Fruit fly (Drosophila melanogaster) whole organism, embryonic: Measurements from ENCODE around the gene CG15742.
A peak's percentile ranks its signal among the peaks of the same experiment; 100 is the strongest.

Experiments
- Antp ChIP-seq: fragments of 200-800 bp; sonication (Bioruptor generic); optimal IDR thresholded peaks from 3 replicates; lab custom pipeline; 2016; ENCODE audit warnings: missing biosample characterization, missing genetic modification characterization
- Atf6 ChIP-seq: fragments of 200-800 bp; sonication (Bioruptor generic); IDR thresholded peaks from 2 replicates; pipeline ENCODE4 v1.3.6; 2022; ENCODE audit warnings: missing biosample characterization, missing genetic modification characterization
- CG11560 ChIP-seq: fragments of 200-800 bp; sonication (Bioruptor generic); IDR thresholded peaks from 3 replicates; pipeline ENCODE4 v1.3.6; 2022; ENCODE audit warnings: missing biosample characterization, missing genetic modification characterization
- CG1233 ChIP-seq: fragments of 200-800 bp; sonication (Bioruptor generic); optimal IDR thresholded peaks from 4 replicates; lab custom pipeline; 2018; ENCODE audit warnings: missing biosample characterization, mild to moderate bottlenecking, missing genetic modification characterization
- CG14014 ChIP-seq: fragments of 200-800 bp; sonication (Bioruptor generic); IDR thresholded peaks from 2 replicates; pipeline ENCODE4 v1.3.6; 2022; ENCODE audit warnings: missing biosample characterization, missing genetic modification characterization
- CG15073 ChIP-seq: fragments of 200-800 bp; sonication (Bioruptor generic); optimal IDR thresholded peaks from 2 replicates; lab custom pipeline; 2016; ENCODE audit warnings: missing biosample characterization, missing genetic modification characterization
- CG15514 ChIP-seq: fragments of 200-800 bp; sonication (Bioruptor generic); optimal IDR thresholded peaks from 3 replicates; lab custom pipeline; 2017; ENCODE audit warnings: missing biosample characterization, missing genetic modification characterization, mild to moderate bottlenecking, moderate library complexity, missing genetic modification reagents
- CG16779 ChIP-seq: fragments of 200-800 bp; sonication (Bioruptor generic); IDR thresholded peaks from 2 replicates; pipeline ENCODE4 v1.3.6; 2022; ENCODE audit warnings: missing biosample characterization, missing genetic modification characterization
- CG18011 ChIP-seq: fragments of 200-800 bp; sonication (Bioruptor generic); optimal IDR thresholded peaks from 2 replicates; lab custom pipeline; 2017; ENCODE audit warnings: missing biosample characterization, missing genetic modification characterization, mild to moderate bottlenecking, moderate library complexity, missing genotype
- CG3281 ChIP-seq: fragments of 200-800 bp; sonication (Bioruptor generic); optimal IDR thresholded peaks from 3 replicates; lab custom pipeline; 2017; ENCODE audit warnings: missing biosample characterization, mild to moderate bottlenecking, missing genetic modification characterization
- CG3847 ChIP-seq: fragments of 200-800 bp; sonication (Bioruptor generic); IDR thresholded peaks from 2 replicates; pipeline ENCODE4 v1.3.6; 2022; ENCODE audit warnings: missing biosample characterization, missing genetic modification characterization
- CG5953 ChIP-seq: fragments of 200-800 bp; sonication (Bioruptor generic); IDR thresholded peaks from 2 replicates; pipeline ENCODE4 v1.3.6; 2022; ENCODE audit warnings: missing biosample characterization, missing genetic modification characterization
- CG6683 ChIP-seq: fragments of 200-800 bp; sonication (Bioruptor generic); optimal IDR thresholded peaks from 2 replicates; lab custom pipeline; 2017; ENCODE audit warnings: missing biosample characterization, mild to moderate bottlenecking, missing genetic modification characterization, missing genetic modification reagents
- CG7928 ChIP-seq: fragments of 200-800 bp; sonication (Bioruptor generic); optimal IDR thresholded peaks from 2 replicates; lab custom pipeline; 2017; ENCODE audit warnings: missing biosample characterization, mild to moderate bottlenecking, missing genetic modification characterization
- CG8359 ChIP-seq: fragments of 200-800 bp; sonication (Bioruptor generic); optimal IDR thresholded peaks from 2 replicates; lab custom pipeline; 2017; ENCODE audit warnings: missing biosample characterization, mild to moderate bottlenecking, missing genetic modification characterization, borderline replicate concordance
- CG9437 ChIP-seq: fragments of 200-800 bp; sonication (Bioruptor generic); optimal IDR thresholded peaks from 2 replicates; lab custom pipeline; 2018; ENCODE audit warnings: missing biosample characterization, mild to moderate bottlenecking, missing genetic modification characterization
- CG9609 ChIP-seq: fragments of 200-800 bp; sonication (Bioruptor generic); optimal IDR thresholded peaks from 3 replicates; lab custom pipeline; 2016; ENCODE audit warnings: missing biosample characterization, missing genetic modification characterization
- CoRest ChIP-seq: fragments of 200-800 bp; sonication (Bioruptor generic); optimal IDR thresholded peaks from 3 replicates; lab custom pipeline; 2018; ENCODE audit warnings: missing biosample characterization, mild to moderate bottlenecking, missing genetic modification characterization, moderate library complexity
- D19A ChIP-seq: fragments of 200-800 bp; optimal IDR thresholded peaks from 3 replicates; lab custom pipeline; 2019; ENCODE audit warnings: missing biosample characterization, mild to moderate bottlenecking, missing genetic modification characterization, moderate library complexity
- Deaf1 ChIP-seq: fragments of 200-800 bp; optimal IDR thresholded peaks from 3 replicates; lab custom pipeline; 2019; ENCODE audit warnings: missing biosample characterization, mild to moderate bottlenecking, missing genetic modification characterization, moderate library complexity
- E2f1 ChIP-seq: fragments of 200-800 bp; sonication (Bioruptor generic); IDR thresholded peaks from 2 replicates; pipeline ENCODE4 v1.3.6; 2022; ENCODE audit warnings: missing biosample characterization, missing genetic modification characterization
- Fer2 ChIP-seq: fragments of 200-800 bp; sonication (Bioruptor generic); optimal IDR thresholded peaks from 2 replicates; lab custom pipeline; 2018; ENCODE audit warnings: missing biosample characterization, mild to moderate bottlenecking, missing genetic modification characterization, moderate library complexity
- HLH3B ChIP-seq: fragments of 200-800 bp; sonication (Bioruptor generic); IDR thresholded peaks from 2 replicates; pipeline ENCODE4 v1.3.6; 2022; ENCODE audit warnings: missing biosample characterization, missing genetic modification characterization
- HLH4C ChIP-seq: fragments of 200-800 bp; sonication (Bioruptor generic); IDR thresholded peaks from 3 replicates; pipeline ENCODE4 v1.3.6; 2022; ENCODE audit warnings: missing biosample characterization, missing genetic modification characterization; ENCODE audit not compliant: partially characterized antibody
- Hmr ChIP-seq: fragments of 200-800 bp; sonication (Bioruptor generic); optimal IDR thresholded peaks from 3 replicates; lab custom pipeline; 2017; ENCODE audit warnings: mild to moderate bottlenecking, missing biosample characterization, missing genetic modification reagents, missing genetic modification characterization
- Kr ChIP-seq: fragments of 200-800 bp; sonication (Bioruptor generic); optimal IDR thresholded peaks from 2 replicates; lab custom pipeline; 2017; ENCODE audit warnings: missing biosample characterization, mild to moderate bottlenecking, missing genetic modification characterization
- Lpt ChIP-seq: fragments of >200 bp; optimal IDR thresholded peaks from 2 replicates; lab custom pipeline; 2018; ENCODE audit warnings: missing biosample characterization, missing genetic modification characterization
- Med ChIP-seq: fragments of 200-800 bp; sonication (Bioruptor generic); peaks from one replicate; lab custom pipeline; 2016; ENCODE audit warnings: missing biosample characterization, missing genetic modification characterization, mild to moderate bottlenecking, inconsistent platforms, moderate library complexity
- Rx ChIP-seq: fragments of 200-800 bp; sonication (Bioruptor generic); IDR thresholded peaks from 2 replicates; pipeline ENCODE4 v1.3.6; 2022; ENCODE audit warnings: missing biosample characterization, missing genetic modification characterization
- Spps ChIP-seq: fragments of 200-800 bp; sonication (Bioruptor generic); optimal IDR thresholded peaks from 2 replicates; lab custom pipeline; 2018; ENCODE audit warnings: missing biosample characterization, mild to moderate bottlenecking, missing genetic modification characterization
- Xbp1 ChIP-seq: fragments of 200-800 bp; sonication (Bioruptor generic); optimal IDR thresholded peaks from 3 replicates; lab custom pipeline; 2016; ENCODE audit warnings: missing biosample characterization, mild to moderate bottlenecking, missing genetic modification characterization
- bab2 ChIP-seq: fragments of 200-800 bp; sonication (Bioruptor generic); optimal IDR thresholded peaks from 2 replicates; lab custom pipeline; 2016; ENCODE audit warnings: missing biosample characterization, missing genetic modification characterization
- cas ChIP-seq: fragments of 200-800 bp; sonication (Bioruptor generic); IDR thresholded peaks from 2 replicates; pipeline ENCODE4 v1.3.6; 2022; ENCODE audit warnings: missing biosample characterization, missing genetic modification characterization
- chinmo ChIP-seq: fragments of 200-800 bp; sonication (Bioruptor generic); IDR thresholded peaks from 4 replicates; pipeline ENCODE4 v1.3.6; 2022; ENCODE audit warnings: missing biosample characterization, missing genetic modification characterization; ENCODE audit not compliant: partially characterized antibody
- disco-r ChIP-seq: fragments of 200-800 bp; sonication (Bioruptor generic); optimal IDR thresholded peaks from 2 replicates; lab custom pipeline; 2016; ENCODE audit warnings: missing biosample characterization, missing genetic modification characterization
- emc ChIP-seq: fragments of 200-800 bp; sonication (Bioruptor generic); optimal IDR thresholded peaks from 2 replicates; lab custom pipeline; 2016; ENCODE audit warnings: missing biosample characterization, missing genetic modification characterization
- en ChIP-seq: fragments of 200-800 bp; sonication (Bioruptor generic); optimal IDR thresholded peaks from 2 replicates; lab custom pipeline; 2016; ENCODE audit warnings: missing biosample characterization, missing genetic modification characterization
- kah ChIP-seq: fragments of 200-800 bp; sonication (Bioruptor generic); optimal IDR thresholded peaks from 2 replicates; lab custom pipeline; 2018; ENCODE audit warnings: missing biosample characterization, mild to moderate bottlenecking, missing genetic modification characterization
- mld ChIP-seq: fragments of 200-800 bp; sonication (Bioruptor generic); IDR thresholded peaks from 3 replicates; pipeline ENCODE4 v1.3.6; 2022; ENCODE audit warnings: missing biosample characterization, missing genetic modification characterization; ENCODE audit not compliant: partially characterized antibody
- odd ChIP-seq: fragments of 200-800 bp; sonication (Bioruptor generic); optimal IDR thresholded peaks from 2 replicates; lab custom pipeline; 2017; ENCODE audit warnings: missing biosample characterization, mild to moderate bottlenecking, missing genetic modification characterization
- otp ChIP-seq: fragments of 200-800 bp; sonication (Bioruptor generic); IDR thresholded peaks from 3 replicates; pipeline ENCODE4, ENCODE4 v1.3.6; 2022; ENCODE audit warnings: missing biosample characterization, missing genetic modification characterization
- pan ChIP-seq, 4 experiments: fragments of >200 bp in 3 of 4; fragments of 200-800 bp in 1 of 4; sonication (Bioruptor generic) in 1 of 4; optimal IDR thresholded peaks in 3 of 4; IDR thresholded peaks in 1 of 4; 2 replicates each; pipeline versions ENCODE4 v1.3.6 to Lab custom; 2017 to 2022; ENCODE audit warnings: missing biosample characterization in 2 of 4, missing genetic modification characterization in 2 of 4, mixed read lengths in 1 of 4
- pnt ChIP-seq: fragments of 200-800 bp; sonication (Bioruptor generic); optimal IDR thresholded peaks from 3 replicates; lab custom pipeline; 2016; ENCODE audit warnings: missing biosample characterization, missing genetic modification characterization
- pros ChIP-seq: fragments of 200-800 bp; sonication (Bioruptor generic); optimal IDR thresholded peaks from 3 replicates; lab custom pipeline; 2019; ENCODE audit warnings: missing biosample characterization, mild to moderate bottlenecking, missing genetic modification characterization, moderate library complexity
- repo ChIP-seq: fragments of 200-800 bp; sonication (Bioruptor generic); optimal IDR thresholded peaks from 2 replicates; lab custom pipeline; 2016; ENCODE audit warnings: missing biosample characterization, missing genetic modification characterization
- rib ChIP-seq: fragments of 200-800 bp; sonication (Bioruptor generic); IDR thresholded peaks from 2 replicates; pipeline ENCODE4 v1.3.6; 2022; ENCODE audit warnings: missing biosample characterization, missing genetic modification characterization
- run ChIP-seq: fragments of 200-800 bp; sonication (Bioruptor generic); optimal IDR thresholded peaks from 3 replicates; lab custom pipeline; 2018; ENCODE audit warnings: missing biosample characterization, mild to moderate bottlenecking, missing genetic modification characterization
- so ChIP-seq: fragments of 200-800 bp; sonication (Bioruptor generic); IDR thresholded peaks from 3 replicates; pipeline ENCODE4 v1.3.6; 2022; ENCODE audit warnings: missing biosample characterization, missing genetic modification characterization
- stwl ChIP-seq: fragments of 200-800 bp; sonication (Bioruptor generic); optimal IDR thresholded peaks from 3 replicates; lab custom pipeline; 2018; ENCODE audit warnings: missing biosample characterization, mild to moderate bottlenecking, missing genetic modification characterization, moderate library complexity
- vnd ChIP-seq: fragments of 200-800 bp; sonication (Bioruptor generic); IDR thresholded peaks from 3 replicates; pipeline ENCODE4 v1.3.6; 2022; ENCODE audit warnings: missing biosample characterization, missing genetic modification characterization; ENCODE audit not compliant: partially characterized antibody

The CG15742 gene

DNA sequence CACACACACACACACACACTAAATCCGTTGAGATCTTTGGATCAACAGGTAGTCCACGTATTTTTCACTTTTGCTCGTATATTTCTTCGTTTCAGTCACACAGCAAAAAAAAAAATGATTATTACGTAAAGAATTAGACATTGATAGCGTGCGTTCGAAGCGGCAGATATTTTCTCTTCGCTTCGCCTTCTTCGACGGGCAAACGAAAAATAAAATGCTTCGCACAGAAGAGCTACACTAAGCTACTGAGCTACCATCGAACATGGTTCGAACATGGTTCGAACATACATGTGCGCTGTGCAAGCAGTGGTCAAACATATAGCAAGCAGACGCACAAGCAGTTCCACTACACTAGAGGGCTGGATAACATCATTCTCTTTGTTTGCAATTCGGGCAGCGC, 1.3 kb downstream of the CG15742 start (continued):
- TF ChIP-seq E2f1 (GFP tag; lab: Robert Waterston, UW), result no peak
- peak; percentile 29; the same call in 1 of the 3 replicates for TF ChIP-seq otp
- TF ChIP-seq CG11560 (tag; lab: Robert Waterston, UW), result no peak
- peak; percentile 86 for TF ChIP-seq CG18011 (GFP tag; lab: Kevin White, UChicago)
- peak; percentile 80 for TF ChIP-seq chinmo (GFP tag; lab: Robert Waterston, UW)
- peak; percentile 17; the same call in 1 of the 2 replicates for TF ChIP-seq CG14014 (GFP tag; lab: Robert Waterston, UW)
- no peak for TF ChIP-seq en
- TF ChIP-seq repo (GFP tag; lab: Kevin White, UChicago), result no peak
- no peak for TF ChIP-seq CG6683 (GFP tag; lab: Kevin White, UChicago)
- TF ChIP-seq stwl (tag; lab: Kevin White, UChicago), result peak; percentile 75
- peak; percentile 86 for TF ChIP-seq Med
- TF ChIP-seq CG9609, result no peak
- 0 out of 2 replicates have a peak, but pooled peaks have one; percentile 22 for TF ChIP-seq rib (GFP tag; lab: Robert Waterston, UW)
- TF ChIP-seq Lpt (GFP tag; lab: Kevin White, UChicago), result no peak
- TF ChIP-seq odd (GFP tag; lab: Kevin White, UChicago), result peak; percentile 3
- TF ChIP-seq pnt (GFP tag; lab: Kevin White, UChicago), result no peak
- TF ChIP-seq Kr (GFP tag; lab: Kevin White, UChicago), result no peak
- no peak for TF ChIP-seq pan (optimal IDR thresholded peaks at IDR 0.05; lab: Kevin White, UChicago)
- TF ChIP-seq pan (GFP tag; optimal IDR thresholded peaks at IDR 0.05 in 1 of 2, IDR thresholded peaks at IDR 0.05 in 1 of 2), result no peak
- TF ChIP-seq CG5953 (GFP tag; lab: Robert Waterston, UW), result no peak
- no peak for TF ChIP-seq cas (GFP tag; lab: Robert Waterston, UW)
- TF ChIP-seq Hmr (GFP tag; lab: Kevin White, UChicago), result peak; percentile 35
- TF ChIP-seq Deaf1 (tag; lab: Kevin White, UChicago), result peak; percentile 53
- peak; percentile 18 for TF ChIP-seq pros
- TF ChIP-seq Fer2 (tag; lab: Kevin White, UChicago), result no peak
- peak; percentile 20 for TF ChIP-seq D19A (tag; lab: Kevin White, UChicago)
- no peak for TF ChIP-seq CG3847 (GFP tag; lab: Robert Waterston, UW)
- TF ChIP-seq CG1233 (GFP tag; lab: Kevin White, UChicago), result no peak
- peak; percentile 97 for TF ChIP-seq kah
- no peak for TF ChIP-seq CG8359 (GFP tag; lab: Kevin White, UChicago)
- no peak for TF ChIP-seq CoRest (tag; lab: Kevin White, UChicago)
- TF ChIP-seq Antp (GFP tag; lab: Kevin White, UChicago), result no peak
- no peak for TF ChIP-seq HLH3B (GFP tag; lab: Robert Waterston, UW)
- TF ChIP-seq Atf6 (GFP tag; lab: Robert Waterston, UW), result no peak
- TF ChIP-seq Spps, result peak; percentile 2
- no peak for TF ChIP-seq emc
- 0 out of 2 replicates have a peak, but pooled peaks have one; percentile 57 for TF ChIP-seq CG16779 (GFP tag; lab: Robert Waterston, UW)
- TF ChIP-seq vnd, result no peak
- peak; percentile 49; the same call in 1 of the 3 replicates for TF ChIP-seq HLH4C (GFP tag; lab: Robert Waterston, UW)
- peak; percentile 46 for TF ChIP-seq CG15073 (GFP tag; lab: Kevin White, UChicago)
- TF ChIP-seq CG7928, result peak; percentile 90
- no peak for TF ChIP-seq bab2 (GFP tag; lab: Kevin White, UChicago)
- 0 out of 2 replicates have a peak, but pooled peaks have one; percentile 11 for TF ChIP-seq Rx (GFP tag; lab: Robert Waterston, UW)
- TF ChIP-seq CG9437, result peak; percentile 63
- TF ChIP-seq disco-r (GFP tag; lab: Kevin White, UChicago), result no peak
- TF ChIP-seq mld (GFP tag; lab: Robert Waterston, UW), result no peak
- TF ChIP-seq Xbp1 (GFP tag; lab: Kevin White, UChicago), result no peak
- no peak for TF ChIP-seq run
- TF ChIP-seq CG3281 (GFP tag; lab: Kevin White, UChicago), result peak; percentile 21
- peak; percentile 44 for TF ChIP-seq CG15514
- 0 out of 3 replicates have a peak, but pooled peaks have one; percentile 9 for TF ChIP-seq so (GFP tag; lab: Robert Waterston, UW)
